Fruit fly (Drosophila melanogaster) Kc167 (cell line): ENCODE results near the gene sima.

Experiments used
- Myc ChIP-seq: fragments of >200 bp; optimal IDR thresholded peaks from 2 replicates; lab custom pipeline; 2017; ENCODE audit warnings: missing external identifiers
- Sin3A ChIP-seq: fragments of >200 bp; optimal IDR thresholded peaks from 2 replicates; lab custom pipeline; 2018; ENCODE audit warnings: missing external identifiers
- h ChIP-seq: fragments of >200 bp; optimal IDR thresholded peaks from 3 replicates; lab custom pipeline; 2018; ENCODE audit warnings: missing external identifiers
- insv ChIP-seq: fragments of >200 bp; optimal IDR thresholded peaks from 3 replicates; lab custom pipeline; 2018; ENCODE audit warnings: missing external identifiers
- psq ChIP-seq: fragments of >200 bp; optimal IDR thresholded peaks from 2 replicates; lab custom pipeline; 2017; ENCODE audit warnings: missing external identifiers
- ttk ChIP-seq: sonication (Bioruptor generic); optimal IDR thresholded peaks from 2 replicates; lab custom pipeline; 2017; ENCODE audit warnings: missing external identifiers

DNA sequence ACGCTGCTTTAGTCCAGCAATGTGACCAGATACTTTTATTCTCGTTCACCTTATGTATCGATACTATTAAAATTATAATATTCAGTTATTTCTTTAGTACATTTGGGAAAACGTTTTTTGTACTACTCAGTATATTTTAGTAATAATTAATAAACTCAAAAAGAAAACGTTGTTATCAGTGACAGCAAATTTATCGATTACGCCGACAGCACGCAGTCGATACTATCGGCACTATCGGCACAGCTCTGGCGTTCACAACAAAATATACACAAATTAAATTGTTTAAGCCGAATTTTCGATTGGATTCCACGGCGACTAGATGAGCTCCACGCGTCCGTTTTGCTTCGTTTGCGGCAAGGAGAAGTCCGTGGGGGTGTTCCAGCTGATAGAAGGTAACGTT, 18.6 kb upstream of the sima start, which contains the start of the genes janA, Sry-alpha and Sry-beta:
- TF ChIP-seq Sin3A (lab: Kevin White, UChicago) (no peak), insv (lab: Kevin White, UChicago) (no peak), Myc (lab: Kevin White, UChicago) (no peak), psq (no peak), h (no peak), ttk (lab: Kevin White, UChicago) (no peak)
